Fruit fly (Drosophila melanogaster): ENCODE measurements around the gene CG18094.

CG18094 gene

DNA sequence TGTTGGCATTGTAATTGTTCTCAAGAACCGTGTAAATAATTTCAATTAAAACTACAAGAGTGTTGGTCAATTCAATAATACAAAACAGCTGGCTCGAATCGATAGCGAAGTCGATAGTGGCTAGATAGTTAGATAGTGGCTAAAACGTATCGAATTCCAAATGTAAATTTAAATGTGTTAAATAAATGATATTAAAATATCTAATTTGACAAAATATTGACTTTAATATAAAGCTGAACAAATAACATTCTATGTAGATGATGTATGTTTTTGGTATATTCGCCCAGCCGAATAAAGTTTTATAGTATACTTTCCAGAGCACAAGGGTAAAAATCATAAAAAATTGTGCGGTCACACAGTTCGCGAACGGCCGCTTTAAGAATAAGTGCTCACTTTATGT lies 36.3 kb downstream of the CG18094 start, which contains the start of the genes Dpm1 and CG10137 (continued):
- TF ChIP-seq CG12942 (GFP tag; optimal IDR thresholded peaks at IDR 0.05) (no peak), ac (GFP tag; optimal IDR thresholded peaks at IDR 0.05) (no peak), CG12391 (tag; optimal IDR thresholded peaks at IDR 0.05) (peak; percentile 44), CG11695 (GFP tag; IDR thresholded peaks at IDR 0.05) (no peak), CG11398 (GFP tag; optimal IDR thresholded peaks at IDR 0.05) (no peak), Bgb (GFP tag; IDR thresholded peaks at IDR 0.05; ENCODE audit: partially characterized antibody) (peak; percentile 73), gcm (GFP tag; optimal IDR thresholded peaks at IDR 0.05) (no peak), CG12299 (tag; optimal IDR thresholded peaks at IDR 0.05) (no peak), CG34422 (GFP tag; IDR thresholded peaks at IDR 0.05) (no peak), MESR4 (GFP tag; optimal IDR thresholded peaks at IDR 0.05) (no peak), unc-4 (GFP tag; IDR thresholded peaks at IDR 0.05; ENCODE audit: partially characterized antibody) (peak; percentile 73), sens-2 (GFP tag; IDR thresholded peaks at IDR 0.05) (no peak), CG9727 (GFP tag; optimal IDR thresholded peaks at IDR 0.05) (no peak), CG1832 (GFP tag; optimal IDR thresholded peaks at IDR 0.05) (no peak), Atf-2 (GFP tag; optimal IDR thresholded peaks at IDR 0.05) (no peak), crol (GFP tag; IDR thresholded peaks at IDR 0.05) (no peak), Hmr (GFP tag; optimal IDR thresholded peaks at IDR 0.05) (peak; percentile 42), chif (GFP tag; optimal IDR thresholded peaks at IDR 0.05) (no peak), Hr3 (GFP tag; optimal IDR thresholded peaks at IDR 0.05) (no peak), CG3163 (GFP tag; optimal IDR thresholded peaks at IDR 0.05) (no peak), CG16815 (GFP tag; optimal IDR thresholded peaks at IDR 0.05) (no peak), Nf-YA (GFP tag; IDR thresholded peaks at IDR 0.05) (no peak), stwl (tag; optimal IDR thresholded peaks at IDR 0.05) (peak; percentile 93), CG3838 (GFP tag; optimal IDR thresholded peaks at IDR 0.05) (no peak), CG13123 (GFP tag; optimal IDR thresholded peaks at IDR 0.05) (no peak), Six4 (GFP tag; optimal IDR thresholded peaks at IDR 0.05) (no peak), fru (optimal IDR thresholded peaks at IDR 0.05) (no peak), zf30C (GFP tag; optimal IDR thresholded peaks at IDR 0.05) (no peak), Deaf1 (tag; optimal IDR thresholded peaks at IDR 0.05) (peak; percentile 10), CG17912 (GFP tag; optimal IDR thresholded peaks at IDR 0.05) (no peak), CG2129 (GFP tag; IDR thresholded peaks at IDR 0.05; ENCODE audit: partially characterized antibody) (peak; percentile 78), PHDP (tag; optimal IDR thresholded peaks at IDR 0.05) (peak; percentile 1), H2.0 (GFP tag; IDR thresholded peaks at IDR 0.05) (no peak), CG4730 (GFP tag; IDR thresholded peaks at IDR 0.05) (no peak), CG17328 (GFP tag; IDR thresholded peaks at IDR 0.05) (no peak), CG31365 (tag; optimal IDR thresholded peaks at IDR 0.05) (no peak), emc (GFP tag; optimal IDR thresholded peaks at IDR 0.05) (no peak), fd3F (GFP tag; optimal IDR thresholded peaks at IDR 0.05) (no peak), CG11696 (GFP tag; IDR thresholded peaks at IDR 0.05) (no peak), Atf6 (GFP tag; IDR thresholded peaks at IDR 0.05) (no peak), sug (tag; optimal IDR thresholded peaks at IDR 0.05) (peak; percentile 5), CG34224 (GFP tag; IDR thresholded peaks at IDR 0.05; ENCODE audit: partially characterized antibody) (peak; percentile 75), Oli (tag; optimal IDR thresholded peaks at IDR 0.05) (no peak), repo (GFP tag; optimal IDR thresholded peaks at IDR 0.05) (no peak), h (optimal IDR thresholded peaks at IDR 0.05) (no peak), Fer1 (GFP tag; optimal IDR thresholded peaks at IDR 0.05) (no peak), hbn (GFP tag; IDR thresholded peaks at IDR 0.05; ENCODE audit: partially characterized antibody) (peak; percentile 61), E2f1 (GFP tag; IDR thresholded peaks at IDR 0.05) (no peak), abd-A (tag; optimal IDR thresholded peaks at IDR 0.05) (no peak), CG4617 (GFP tag; optimal IDR thresholded peaks at IDR 0.05; ENCODE audit: borderline replicate concordance) (peak; percentile 56), CG12769 (tag; optimal IDR thresholded peaks at IDR 0.05) (no peak), CG18619 (GFP tag; optimal IDR thresholded peaks at IDR 0.05) (no peak)
